Worm (Caenorhabditis elegans) whole organism, mixed stage, embryonic: ENCODE data around the gene nhr-107.

Experiments used
- ces-1 ChIP-seq: fragments of 150-350 bp; optimal IDR thresholded peaks from 2 replicates; lab custom pipeline; 2014; ENCODE audit warnings: missing biosample characterization, missing genetic modification reagents, missing genetic modification characterization
- elt-3 ChIP-seq: fragments of 150-350 bp; optimal IDR thresholded peaks from 2 replicates; lab custom pipeline; 2014; ENCODE audit warnings: missing biosample characterization, missing genetic modification characterization
- lin-13 ChIP-seq: fragments of 150-350 bp; optimal IDR thresholded peaks from 2 replicates; lab custom pipeline; 2014; ENCODE audit warnings: missing biosample characterization, missing genetic modification characterization
- lsy-2 ChIP-seq: fragments of 150-350 bp; optimal IDR thresholded peaks from 2 replicates; lab custom pipeline; 2014; ENCODE audit warnings: missing biosample characterization, missing genetic modification characterization
- nhr-237 ChIP-seq: fragments of 150-350 bp; optimal IDR thresholded peaks from 2 replicates; lab custom pipeline; 2014; ENCODE audit warnings: missing biosample characterization, missing genetic modification characterization
- nhr-76 ChIP-seq: sonication (generic microtip); optimal IDR thresholded peaks from 2 replicates; lab custom pipeline; 2017; ENCODE audit warnings: missing biosample characterization, missing genetic modification characterization
- pha-4 ChIP-seq: fragments of 150-350 bp; optimal IDR thresholded peaks from 2 replicates; lab custom pipeline; 2018; ENCODE audit warnings: missing biosample characterization, missing genetic modification reagents, missing genetic modification characterization
- sptf-1 ChIP-seq: sonication (generic microtip); optimal IDR thresholded peaks from 2 replicates; lab custom pipeline; 2017; ENCODE audit warnings: mild to moderate bottlenecking, missing genetic modification characterization, moderate library complexity, missing compliant biosample characterization
- unc-39 ChIP-seq: fragments of 150-350 bp; optimal IDR thresholded peaks from 2 replicates; lab custom pipeline; 2014; ENCODE audit warnings: missing biosample characterization, missing genetic modification characterization
- unc-62 ChIP-seq: fragments of 150-350 bp; optimal IDR thresholded peaks from 2 replicates; lab custom pipeline; 2014; ENCODE audit warnings: missing biosample characterization, missing genetic modification reagents, missing genetic modification characterization
- ztf-11 ChIP-seq: fragments of 150-350 bp; optimal IDR thresholded peaks from 2 replicates; lab custom pipeline; 2014; ENCODE audit warnings: missing biosample characterization, missing genetic modification characterization

ce11 chrV:7015872-7016271, 19.0 kb upstream of the nhr-107 start, which contains the start of gene C33G8.13:
- TF ChIP-seq nhr-76 (tag; lab: Kevin White, UChicago) (no peak), lsy-2 (tag; lab: Kevin White, UChicago) (no peak), pha-4 (tag; lab: Kevin White, UChicago) (no peak), lin-13 (tag; lab: Kevin White, UChicago) (no peak), unc-62 (GFP tag; lab: Kevin White, UChicago) (no peak), ces-1 (no peak), ztf-11 (tag; lab: Kevin White, UChicago) (no peak), sptf-1 (tag; lab: Kevin White, UChicago) (no peak), unc-39 (tag; lab: Kevin White, UChicago) (no peak), elt-3 (tag; lab: Kevin White, UChicago) (no peak), nhr-237 (no peak)
